Worm (Caenorhabditis elegans): Measurements from ENCODE around the gene irld-64.
A peak's percentile ranks its signal among the peaks of the same experiment; 100 is the strongest.

irld-64 gene

ce11 chrII:2888957-2889630, 41.3 kb downstream of the irld-64 start, which contains the start of gene pinn-1 (continued):
- peak; percentile 31 for TF ChIP-seq F10B5.3 (tag; optimal IDR thresholded peaks at IDR 0.05)
- peak; percentile 83 for TF ChIP-seq lin-13 (GFP tag; optimal IDR thresholded peaks at IDR 0.05)
- peak; percentile 44 for TF ChIP-seq nhr-28 (tag; optimal IDR thresholded peaks at IDR 0.05)
- peak; percentile 96 for TF ChIP-seq ZK337.2 (GFP tag; IDR thresholded peaks at IDR 0.05)
- 0 out of 2 replicates have a peak, but pooled peaks have one; percentile 16 for TF ChIP-seq mxl-2 (GFP tag; conservative IDR thresholded peaks at IDR 0.05)
- TF ChIP-seq mes-2 (tag; optimal IDR thresholded peaks at IDR 0.05; ENCODE audit: poor library complexity, severe bottlenecking): peak; percentile 100
- TF ChIP-seq nhr-102 (tag; optimal IDR thresholded peaks at IDR 0.05): peak; percentile 75
- TF ChIP-seq dpl-1 (GFP tag; optimal IDR thresholded peaks at IDR 0.05): peak; percentile 76
- TF ChIP-seq D1046.2 (GFP tag; IDR thresholded peaks at IDR 0.05): peak; percentile 74; the same call in 1 of the 2 replicates
- peak in 1 of 2 experiments; percentile 12 for TF ChIP-seq ZK546.5 (tag; optimal IDR thresholded peaks at IDR 0.05)
- TF ChIP-seq nhr-76 (tag; optimal IDR thresholded peaks at IDR 0.05): no peak
- no peak for TF ChIP-seq ceh-32 (tag; optimal IDR thresholded peaks at IDR 0.05; ENCODE audit: poor library complexity)
- peak; percentile 85 for TF ChIP-seq dmd-6 (GFP tag; IDR thresholded peaks at IDR 0.05)
- TF ChIP-seq nhr-10 (tag; optimal IDR thresholded peaks at IDR 0.05): no peak
- TF ChIP-seq nhr-77 (tag; optimal IDR thresholded peaks at IDR 0.05): peak; percentile 53
- peak; percentile 78 for TF ChIP-seq hlh-11 (tag; optimal IDR thresholded peaks at IDR 0.05)
- no peak for TF ChIP-seq spr-3 (GFP tag; optimal IDR thresholded peaks at IDR 0.05)
- 0 out of 2 replicates have a peak, but pooled peaks have one; percentile 28 for TF ChIP-seq saeg-2 (GFP tag; IDR thresholded peaks at IDR 0.05)
- TF ChIP-seq sdz-12 (GFP tag; optimal IDR thresholded peaks at IDR 0.05): peak; percentile 90
- TF ChIP-seq php-3 (GFP tag; IDR thresholded peaks at IDR 0.05): peak; percentile 79
- TF ChIP-seq hif-1 (tag; optimal IDR thresholded peaks at IDR 0.05): peak in 1 of 2 experiments; percentile 94
- TF ChIP-seq dmd-8 (GFP tag; IDR thresholded peaks at IDR 0.05): no peak
- TF ChIP-seq lin-15B (tag; optimal IDR thresholded peaks at IDR 0.05): peak; percentile 71
- TF ChIP-seq zfp-2 (tag; optimal IDR thresholded peaks at IDR 0.05): peak; percentile 26
- TF ChIP-seq mep-1 (tag; optimal IDR thresholded peaks at IDR 0.05): peak; percentile 80
- TF ChIP-seq snpc-4 (tag; optimal IDR thresholded peaks at IDR 0.05): no peak
- TF ChIP-seq Y5F2A.4 (GFP tag; optimal IDR thresholded peaks at IDR 0.05): no peak
- TF ChIP-seq pqm-1 (tag; optimal IDR thresholded peaks at IDR 0.05): no peak
- TF ChIP-seq madf-9 (GFP tag; conservative IDR thresholded peaks at IDR 0.05): peak; percentile 88
- TF ChIP-seq Y48G9A.11 (GFP tag; IDR thresholded peaks at IDR 0.05): peak; percentile 90
- no peak for TF ChIP-seq fos-1 (tag; optimal IDR thresholded peaks at IDR 0.05)
- TF ChIP-seq pha-4 (GFP tag; IDR thresholded peaks at IDR 0.05): peak; percentile 75
- TF ChIP-seq pha-4 (tag; optimal IDR thresholded peaks at IDR 0.05): peak; percentile 43
- no peak for TF ChIP-seq unc-39 (tag; optimal IDR thresholded peaks at IDR 0.05)
- TF ChIP-seq nhr-48 (tag; optimal IDR thresholded peaks at IDR 0.05): no peak
- TF ChIP-seq nhr-6 (tag; optimal IDR thresholded peaks at IDR 0.05): peak; percentile 55
- TF ChIP-seq dmd-9 (GFP tag; IDR thresholded peaks at IDR 0.05): peak; percentile 97
- no peak for TF ChIP-seq lir-3 (tag; optimal IDR thresholded peaks at IDR 0.05)
- TF ChIP-seq aha-1 (tag): peak; percentile 94
- no peak for TF ChIP-seq T20F7.1 (GFP tag; optimal IDR thresholded peaks at IDR 0.05)
- TF ChIP-seq lsy-2 (tag; optimal IDR thresholded peaks at IDR 0.05): peak; percentile 59 to 89
- TF ChIP-seq madf-5 (GFP tag; IDR thresholded peaks at IDR 0.05): peak; percentile 67 to 85; a peak in 2 of 4 replicates
- TF ChIP-seq egl-27 (tag; optimal IDR thresholded peaks at IDR 0.05): no peak
- peak; percentile 92 for TF ChIP-seq unc-130 (GFP tag; optimal IDR thresholded peaks at IDR 0.05)
- TF ChIP-seq rbr-2 (tag; optimal IDR thresholded peaks at IDR 0.05): peak; percentile 81
- TF ChIP-seq daf-8 (GFP tag; IDR thresholded peaks at IDR 0.05): no peak
- TF ChIP-seq gei-8 (GFP tag; optimal IDR thresholded peaks at IDR 0.05): no peak
- TF ChIP-seq skn-1 (tag; optimal IDR thresholded peaks at IDR 0.05): no peak
- peak; percentile 51 for TF ChIP-seq hlh-30 (tag; optimal IDR thresholded peaks at IDR 0.05; ENCODE audit: insufficient read depth)
- peak; percentile 87 for TF ChIP-seq duxl-1 (tag; optimal IDR thresholded peaks at IDR 0.05; ENCODE audit: poor library complexity)
